Worm (Caenorhabditis elegans): ENCODE data around the gene lntl-1.

ce11 chrIV:5751997-5752396 lies 54.9 kb downstream of the lntl-1 start:
- TF ChIP-seq unc-39 (tag; optimal IDR thresholded peaks at IDR 0.05), result no peak
- no peak for TF ChIP-seq cnd-1 (tag; optimal IDR thresholded peaks at IDR 0.05)
- no peak for TF ChIP-seq blmp-1 (tag; optimal IDR thresholded peaks at IDR 0.05)
- no peak for TF ChIP-seq nhr-28 (tag; optimal IDR thresholded peaks at IDR 0.05)
- no peak for TF ChIP-seq pha-4 (tag; optimal IDR thresholded peaks at IDR 0.05)
- no peak for TF ChIP-seq nhr-12 (tag; optimal IDR thresholded peaks at IDR 0.05)
- TF ChIP-seq nhr-76 (tag; optimal IDR thresholded peaks at IDR 0.05), result no peak
